Fruit fly (Drosophila melanogaster) whole organism, adult: Measurements from ENCODE around the gene CG6739.

Experiments used
- CG1620 ChIP-seq: fragments of 200-800 bp; sonication (Bioruptor generic); optimal IDR thresholded peaks from 2 replicates; lab custom pipeline; 2016; ENCODE audit warnings: missing biosample characterization, missing genetic modification characterization
- Hr96 ChIP-seq: fragments of 200-800 bp; sonication (Bioruptor generic); optimal IDR thresholded peaks from 2 replicates; lab custom pipeline; 2016; ENCODE audit warnings: missing biosample characterization, missing genetic modification characterization
- cic ChIP-seq: fragments of 200-800 bp; sonication (Bioruptor generic); optimal IDR thresholded peaks from 2 replicates; lab custom pipeline; 2017; ENCODE audit warnings: missing biosample characterization, mild to moderate bottlenecking, missing genetic modification characterization, moderate library complexity
- cnc ChIP-seq, 2 experiments: fragments of >200 bp; optimal IDR thresholded peaks; 2 replicates each; lab custom pipeline; 2017
- toe ChIP-seq: fragments of 200-800 bp; sonication (Bioruptor generic); optimal IDR thresholded peaks from 2 replicates; lab custom pipeline; 2016; ENCODE audit warnings: missing biosample characterization, missing genetic modification characterization

dm6 chr2L:7573547-7573870, 34.7 kb upstream of the CG6739 start:
- no peak for TF ChIP-seq Hr96 (GFP tag; lab: Kevin White, UChicago)
- TF ChIP-seq toe (GFP tag; lab: Kevin White, UChicago): no peak
- TF ChIP-seq CG1620 (GFP tag; lab: Kevin White, UChicago): no peak
- no peak for TF ChIP-seq cnc (optimal IDR thresholded peaks at IDR 0.05; lab: Kevin White, UChicago)
- TF ChIP-seq cic (GFP tag; lab: Kevin White, UChicago): no peak
